Worm (Caenorhabditis elegans) whole organism, L4/young adult: ENCODE results near the gene K08D8.1.

Experiments
- W03F9.2 ChIP-seq: fragments of 150-350 bp; optimal IDR thresholded peaks from 2 replicates; lab custom pipeline; 2014; ENCODE audit warnings: missing biosample characterization, missing genetic modification characterization
- dao-5 ChIP-seq: sonication (generic microtip); optimal IDR thresholded peaks from 2 replicates; lab custom pipeline; 2016; ENCODE audit warnings: missing genotype, missing genetic modification characterization, moderate library complexity, missing compliant biosample characterization
- him-1 ChIP-seq: sonication (generic microtip); optimal IDR thresholded peaks from 2 replicates; lab custom pipeline; 2016; ENCODE audit warnings: missing genotype, missing genetic modification reagents, missing genetic modification characterization, missing compliant biosample characterization

DNA sequence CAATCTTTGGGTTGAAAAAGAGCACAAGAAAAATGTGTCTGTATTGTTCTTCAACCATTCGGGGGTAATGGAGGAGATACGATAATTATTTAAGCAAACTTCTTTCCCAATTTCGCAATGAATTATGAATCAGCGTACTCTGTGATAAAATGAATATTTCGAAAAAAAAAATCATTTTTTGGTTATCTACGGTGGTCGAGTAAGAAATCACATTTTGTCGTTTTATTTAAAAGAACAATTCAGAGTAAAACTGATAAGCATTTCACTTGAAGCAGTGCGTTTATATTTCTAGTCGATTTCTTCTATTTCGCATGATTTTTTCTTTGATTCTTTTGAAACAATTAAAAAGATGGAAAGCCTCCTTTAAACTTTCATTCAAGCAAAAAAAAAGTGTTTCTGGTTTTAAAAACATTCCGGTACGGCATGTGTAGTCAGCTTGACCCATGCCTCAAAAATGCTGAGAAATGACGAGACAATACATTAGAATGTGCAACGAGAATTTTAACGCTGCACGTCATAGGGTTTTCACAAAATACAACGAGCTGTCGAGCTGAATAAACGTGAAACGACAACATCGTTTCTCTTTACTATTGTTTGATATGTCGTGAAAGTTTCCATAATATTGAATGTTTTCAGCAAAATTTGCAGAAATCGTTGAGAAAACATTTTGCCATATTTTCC, 10.3 kb downstream of the K08D8.1 start, which contains the start of gene K08D8.2:
- TF ChIP-seq dao-5 (no peak), him-1 (tag; lab: Kevin White, UChicago) (no peak), W03F9.2 (no peak)
